Fruit fly (Drosophila melanogaster) whole organism, embryonic: ENCODE data around the gene Dok.

Experiments used
- Aef1 ChIP-seq: fragments of 200-800 bp; sonication (Bioruptor generic); IDR thresholded peaks from 3 replicates; pipeline ENCODE4 v1.3.6; 2022; ENCODE audit warnings: missing biosample characterization, missing genetic modification characterization
- BEAF-32 ChIP-seq: fragments of 200-800 bp; sonication (Bioruptor generic); optimal IDR thresholded peaks from 3 replicates; lab custom pipeline; 2017; ENCODE audit warnings: missing biosample characterization, missing genetic modification characterization, mild to moderate bottlenecking, moderate library complexity, missing genetic modification reagents
- Blimp-1 ChIP-seq: fragments of 200-800 bp; sonication (Bioruptor generic); optimal IDR thresholded peaks from 3 replicates; lab custom pipeline; 2018; ENCODE audit warnings: missing biosample characterization, missing genetic modification characterization, mild to moderate bottlenecking, moderate library complexity, missing genetic modification reagents
- CG10959 ChIP-seq: fragments of 200-800 bp; sonication (Bioruptor generic); IDR thresholded peaks from 2 replicates; pipeline ENCODE4 v1.3.6; 2022; ENCODE audit warnings: missing biosample characterization, missing genetic modification characterization
- CG11695 ChIP-seq: fragments of 200-800 bp; sonication (Bioruptor generic); IDR thresholded peaks from 3 replicates; pipeline ENCODE4 v1.3.6; 2022; ENCODE audit warnings: missing biosample characterization, missing genetic modification characterization
- CG12236 ChIP-seq: fragments of 200-800 bp; sonication (Bioruptor generic); optimal IDR thresholded peaks from 2 replicates; lab custom pipeline; 2016; ENCODE audit warnings: missing biosample characterization, missing genetic modification characterization
- CG13296 ChIP-seq: fragments of 200-800 bp; sonication (Bioruptor generic); optimal IDR thresholded peaks from 3 replicates; lab custom pipeline; 2018; ENCODE audit warnings: missing biosample characterization, mild to moderate bottlenecking, missing genetic modification characterization
- CG15073 ChIP-seq: fragments of 200-800 bp; sonication (Bioruptor generic); optimal IDR thresholded peaks from 2 replicates; lab custom pipeline; 2016; ENCODE audit warnings: missing biosample characterization, missing genetic modification characterization
- CG1529 ChIP-seq: fragments of 200-800 bp; sonication (Bioruptor generic); optimal IDR thresholded peaks from 3 replicates; lab custom pipeline; 2018; ENCODE audit warnings: missing biosample characterization, missing genetic modification characterization
- CG1647 ChIP-seq: fragments of 200-800 bp; sonication (Bioruptor generic); optimal IDR thresholded peaks from 3 replicates; lab custom pipeline; 2016; ENCODE audit warnings: missing biosample characterization, missing genetic modification characterization
- CG16813 ChIP-seq: fragments of 200-800 bp; sonication (Bioruptor generic); IDR thresholded peaks from 3 replicates; pipeline ENCODE4 v1.3.6; 2022; ENCODE audit warnings: missing biosample characterization, missing genetic modification characterization; ENCODE audit not compliant: partially characterized antibody
- CG17829 ChIP-seq: fragments of 200-800 bp; optimal IDR thresholded peaks from 2 replicates; lab custom pipeline; 2019; ENCODE audit warnings: missing biosample characterization, mild to moderate bottlenecking, missing genetic modification characterization, moderate library complexity
- CG3281 ChIP-seq: fragments of 200-800 bp; sonication (Bioruptor generic); optimal IDR thresholded peaks from 3 replicates; lab custom pipeline; 2017; ENCODE audit warnings: missing biosample characterization, mild to moderate bottlenecking, missing genetic modification characterization
- CG33557 ChIP-seq: fragments of 200-800 bp; sonication (Bioruptor generic); optimal IDR thresholded peaks from 2 replicates; lab custom pipeline; 2019; ENCODE audit warnings: missing biosample characterization, mild to moderate bottlenecking, missing genetic modification characterization, moderate library complexity
- CG5245 ChIP-seq: fragments of 200-800 bp; sonication (Bioruptor generic); optimal IDR thresholded peaks from 3 replicates; lab custom pipeline; 2016; ENCODE audit warnings: missing biosample characterization, missing genetic modification characterization
- CG6254 ChIP-seq: fragments of 200-800 bp; sonication (Bioruptor generic); optimal IDR thresholded peaks from 3 replicates; lab custom pipeline; 2017; ENCODE audit warnings: mild to moderate bottlenecking, missing biosample characterization, missing genetic modification reagents, missing genetic modification characterization
- CG6813 ChIP-seq: fragments of 200-800 bp; sonication (Bioruptor generic); optimal IDR thresholded peaks from 2 replicates; lab custom pipeline; 2017; ENCODE audit warnings: missing biosample characterization, missing genetic modification characterization, mild to moderate bottlenecking, moderate library complexity, missing genetic modification reagents
- CG7271 ChIP-seq: fragments of 200-800 bp; sonication (Bioruptor generic); optimal IDR thresholded peaks from 2 replicates; lab custom pipeline; 2018; ENCODE audit warnings: missing biosample characterization, mild to moderate bottlenecking, missing genetic modification characterization, moderate library complexity
- Chrac-16 ChIP-seq: fragments of 200-800 bp; sonication (Bioruptor generic); optimal IDR thresholded peaks from 3 replicates; lab custom pipeline; 2016; ENCODE audit warnings: missing biosample characterization, missing genetic modification characterization
- D19A ChIP-seq: fragments of 200-800 bp; optimal IDR thresholded peaks from 3 replicates; lab custom pipeline; 2019; ENCODE audit warnings: missing biosample characterization, mild to moderate bottlenecking, missing genetic modification characterization, moderate library complexity
- Dad ChIP-seq: fragments of 200-800 bp; sonication (Bioruptor generic); optimal IDR thresholded peaks from 3 replicates; lab custom pipeline; 2016; ENCODE audit warnings: missing biosample characterization, missing genetic modification characterization
- Dek ChIP-seq: fragments of 200-800 bp; sonication (Bioruptor generic); optimal IDR thresholded peaks from 3 replicates; lab custom pipeline; 2019; ENCODE audit warnings: missing biosample characterization, mild to moderate bottlenecking, missing genetic modification characterization, moderate library complexity
- Elba2 ChIP-seq: fragments of 200-800 bp; sonication (Bioruptor generic); optimal IDR thresholded peaks from 3 replicates; lab custom pipeline; 2016; ENCODE audit warnings: missing biosample characterization, missing genetic modification characterization
- Fer1 ChIP-seq: fragments of 200-800 bp; sonication (Bioruptor generic); optimal IDR thresholded peaks from 2 replicates; lab custom pipeline; 2017; ENCODE audit warnings: missing biosample characterization, mild to moderate bottlenecking, missing genetic modification characterization
- Fer3 ChIP-seq: fragments of 200-800 bp; sonication (Bioruptor generic); optimal IDR thresholded peaks from 2 replicates; lab custom pipeline; 2018; ENCODE audit warnings: missing biosample characterization, mild to moderate bottlenecking, missing genetic modification characterization, moderate library complexity
- Nf-YB ChIP-seq: fragments of 200-800 bp; sonication (Bioruptor generic); optimal IDR thresholded peaks from 3 replicates; lab custom pipeline; 2019; ENCODE audit warnings: missing biosample characterization, mild to moderate bottlenecking, missing genetic modification characterization, moderate library complexity
- Side ChIP-seq: fragments of 200-800 bp; sonication (Bioruptor generic); optimal IDR thresholded peaks from 2 replicates; lab custom pipeline; 2016; ENCODE audit warnings: missing biosample characterization, missing genetic modification characterization
- Ssrp ChIP-seq: fragments of 200-800 bp; sonication (Bioruptor generic); optimal IDR thresholded peaks from 2 replicates; lab custom pipeline; 2018; ENCODE audit warnings: missing biosample characterization, mild to moderate bottlenecking, missing genetic modification characterization, moderate library complexity
- TFAM ChIP-seq: fragments of 200-800 bp; sonication (Bioruptor generic); optimal IDR thresholded peaks from 2 replicates; lab custom pipeline; 2017; ENCODE audit warnings: missing biosample characterization, missing genetic modification characterization, inconsistent platforms
- btn ChIP-seq: fragments of 200-800 bp; sonication (Bioruptor generic); optimal IDR thresholded peaks from 2 replicates; lab custom pipeline; 2016; ENCODE audit warnings: missing biosample characterization, missing genetic modification characterization
- chinmo ChIP-seq: fragments of 200-800 bp; sonication (Bioruptor generic); IDR thresholded peaks from 4 replicates; pipeline ENCODE4 v1.3.6; 2022; ENCODE audit warnings: missing biosample characterization, missing genetic modification characterization; ENCODE audit not compliant: partially characterized antibody
- dm ChIP-seq: fragments of 200-800 bp; sonication (Bioruptor generic); optimal IDR thresholded peaks from 3 replicates; lab custom pipeline; 2016; ENCODE audit warnings: missing biosample characterization, missing genetic modification characterization
- dmrt99B ChIP-seq: fragments of 200-800 bp; sonication (Bioruptor generic); optimal IDR thresholded peaks from 2 replicates; lab custom pipeline; 2018; ENCODE audit warnings: missing biosample characterization, mild to moderate bottlenecking, missing genetic modification characterization, moderate library complexity
- eve ChIP-seq, 2 experiments: fragments of >200 bp; optimal IDR thresholded peaks; 2 replicates each; lab custom pipeline; 2017; ENCODE audit warnings: missing biosample characterization in 2 of 2, missing genetic modification characterization in 2 of 2
- grn ChIP-seq: fragments of 200-800 bp; sonication (Bioruptor generic); optimal IDR thresholded peaks from 3 replicates; lab custom pipeline; 2017; ENCODE audit warnings: missing biosample characterization, missing genetic modification characterization
- jumu ChIP-seq: fragments of 200-800 bp; sonication (Bioruptor generic); optimal IDR thresholded peaks from 3 replicates; lab custom pipeline; 2016; ENCODE audit warnings: missing biosample characterization, missing genetic modification characterization
- lola ChIP-seq, 3 experiments: fragments of >200 bp in 2 of 3; fragments of 200-800 bp in 1 of 3; sonication (Bioruptor generic) in 1 of 3; optimal IDR thresholded peaks; 2 replicates each; lab custom pipeline; 2017 to 2019; ENCODE audit warnings: missing biosample characterization in 3 of 3, missing genetic modification characterization in 3 of 3, mild to moderate bottlenecking in 1 of 3, moderate library complexity in 1 of 3
- nerfin-1 ChIP-seq: fragments of 200-800 bp; sonication (Bioruptor generic); optimal IDR thresholded peaks from 3 replicates; lab custom pipeline; 2019; ENCODE audit warnings: missing biosample characterization, mild to moderate bottlenecking, missing genetic modification characterization, moderate library complexity
- nom ChIP-seq: fragments of 200-800 bp; sonication (Bioruptor generic); optimal IDR thresholded peaks from 2 replicates; lab custom pipeline; 2017; ENCODE audit warnings: missing biosample characterization, missing genetic modification characterization, mild to moderate bottlenecking, moderate library complexity, missing genetic modification reagents
- p53 ChIP-seq: fragments of 200-800 bp; sonication (Bioruptor generic); optimal IDR thresholded peaks from 2 replicates; lab custom pipeline; 2016; ENCODE audit warnings: missing biosample characterization, missing genetic modification characterization
- seq ChIP-seq: fragments of 200-800 bp; sonication (Bioruptor generic); IDR thresholded peaks from 2 replicates; pipeline ENCODE4 v1.3.6; 2022; ENCODE audit warnings: missing biosample characterization, missing genetic modification characterization
- sim ChIP-seq: fragments of 200-800 bp; sonication (Bioruptor generic); IDR thresholded peaks from 2 replicates; pipeline ENCODE4 v1.3.6; 2022; ENCODE audit warnings: missing biosample characterization, missing genetic modification characterization
- sr ChIP-seq: fragments of 200-800 bp; sonication (Bioruptor generic); IDR thresholded peaks from 3 replicates; pipeline ENCODE4 v1.3.6; 2022; ENCODE audit warnings: missing biosample characterization, missing genetic modification characterization
- tll ChIP-seq, 2 experiments: fragments of 200-800 bp in 1 of 2; fragments of >200 bp in 1 of 2; sonication (Bioruptor generic) in 1 of 2; optimal IDR thresholded peaks; 2 replicates each; lab custom pipeline; 2017 to 2019; ENCODE audit warnings: missing biosample characterization in 2 of 2, missing genetic modification characterization in 2 of 2, mild to moderate bottlenecking in 1 of 2, moderate library complexity in 1 of 2
- unpg ChIP-seq: fragments of 200-800 bp; sonication (Bioruptor generic); optimal IDR thresholded peaks from 3 replicates; lab custom pipeline; 2018; ENCODE audit warnings: missing biosample characterization, mild to moderate bottlenecking, missing genetic modification characterization, moderate library complexity
- vvl ChIP-seq: fragments of 200-800 bp; sonication (Bioruptor generic); IDR thresholded peaks from 2 replicates; pipeline ENCODE4 v1.3.6; 2022; ENCODE audit warnings: missing biosample characterization, missing genetic modification characterization
- z ChIP-seq: fragments of 200-800 bp; sonication (Bioruptor generic); IDR thresholded peaks from 3 replicates; pipeline ENCODE4 v1.3.6; 2022; ENCODE audit warnings: missing biosample characterization, missing genetic modification characterization
- zen ChIP-seq: fragments of 200-800 bp; sonication (Bioruptor generic); optimal IDR thresholded peaks from 3 replicates; lab custom pipeline; 2018; ENCODE audit warnings: missing biosample characterization, mild to moderate bottlenecking, missing genetic modification characterization, moderate library complexity
- zfh2 ChIP-seq: fragments of 200-800 bp; sonication (Bioruptor generic); optimal IDR thresholded peaks from 2 replicates; lab custom pipeline; 2016; ENCODE audit warnings: missing biosample characterization, missing genetic modification characterization

Gene Dok

dm6 chrX:7290811-7291515 lies 33.1 kb upstream of the Dok start, which contains the start of gene unc-119 (continued):
- TF ChIP-seq Dek (tag; lab: Kevin White, UChicago), result no peak
- no peak for TF ChIP-seq Blimp-1
- TF ChIP-seq grn, result no peak
- no peak for TF ChIP-seq Fer3 (tag; lab: Kevin White, UChicago)
- no peak for TF ChIP-seq TFAM
- no peak for TF ChIP-seq z (GFP tag; lab: Robert Waterston, UW)
- TF ChIP-seq CG15073 (GFP tag; lab: Kevin White, UChicago), result no peak
- TF ChIP-seq CG1647 (GFP tag; lab: Kevin White, UChicago), result no peak
- TF ChIP-seq dm (GFP tag; lab: Kevin White, UChicago), result peak; percentile 7
- TF ChIP-seq D19A, result no peak
- no peak for TF ChIP-seq Aef1 (GFP tag; lab: Robert Waterston, UW)
- no peak for TF ChIP-seq sim (GFP tag; lab: Robert Waterston, UW)
- no peak for TF ChIP-seq Chrac-16 (GFP tag; lab: Kevin White, UChicago)
- TF ChIP-seq CG10959 (GFP tag; lab: Robert Waterston, UW), result no peak
- no peak for TF ChIP-seq CG3281 (GFP tag; lab: Kevin White, UChicago)
- TF ChIP-seq CG6813, result no peak
- no peak for TF ChIP-seq CG11695 (GFP tag; lab: Robert Waterston, UW)
- TF ChIP-seq Nf-YB (GFP tag; lab: Kevin White, UChicago), result peak; percentile 18
- TF ChIP-seq sr (GFP tag; lab: Robert Waterston, UW), result no peak
- no peak for TF ChIP-seq CG33557 (GFP tag; lab: Kevin White, UChicago)
- TF ChIP-seq lola (GFP tag; optimal IDR thresholded peaks at IDR 0.05; lab: Kevin White, UChicago), result no peak
- TF ChIP-seq CG7271, result no peak
- peak; percentile 79 for TF ChIP-seq BEAF-32
- TF ChIP-seq CG6254 (GFP tag; lab: Kevin White, UChicago), result no peak
- TF ChIP-seq CG5245 (GFP tag; lab: Kevin White, UChicago), result no peak
- no peak for TF ChIP-seq seq (GFP tag; lab: Robert Waterston, UW)
- TF ChIP-seq p53 (GFP tag; lab: Kevin White, UChicago), result peak; percentile 30
- TF ChIP-seq btn (GFP tag; lab: Kevin White, UChicago), result no peak
- TF ChIP-seq nerfin-1 (tag; lab: Kevin White, UChicago), result no peak
- TF ChIP-seq Elba2, result no peak
- no peak for TF ChIP-seq zfh2 (GFP tag; lab: Kevin White, UChicago)
- TF ChIP-seq jumu, result no peak
- TF ChIP-seq tll (GFP tag; optimal IDR thresholded peaks at IDR 0.05; lab: Kevin White, UChicago), result no peak
- peak; percentile 92 for TF ChIP-seq nom
- TF ChIP-seq CG1529, result no peak
- no peak for TF ChIP-seq eve (GFP tag; optimal IDR thresholded peaks at IDR 0.05; lab: Kevin White, UChicago)
- no peak for TF ChIP-seq unpg (GFP tag; lab: Kevin White, UChicago)
- 0 out of 4 replicates have a peak, but pooled peaks have one; percentile 61 for TF ChIP-seq chinmo (GFP tag; lab: Robert Waterston, UW)
- no peak for TF ChIP-seq CG12236 (GFP tag; lab: Kevin White, UChicago)
- TF ChIP-seq CG17829 (tag; lab: Kevin White, UChicago), result no peak
- TF ChIP-seq Dad (GFP tag; lab: Kevin White, UChicago), result no peak
- TF ChIP-seq CG13296 (GFP tag; lab: Kevin White, UChicago), result no peak
- no peak for TF ChIP-seq dmrt99B
- peak; percentile 15 for TF ChIP-seq Fer1 (GFP tag; lab: Kevin White, UChicago)
- peak; percentile 37 for TF ChIP-seq zen
- TF ChIP-seq vvl, result 0 out of 2 replicates have a peak, but pooled peaks have one; percentile 21
- TF ChIP-seq Ssrp, result no peak
- peak; percentile 71 for TF ChIP-seq CG16813 (GFP tag; lab: Robert Waterston, UW)
- TF ChIP-seq Side, result no peak
